Worm (Caenorhabditis elegans): ENCODE measurements around the gene wht-8.
"Not testable (repeated sequence)": the region's sequence is repeated elsewhere in the genome, so short reads cannot be mapped to it uniquely, and the experiment has no call there.

DNA sequence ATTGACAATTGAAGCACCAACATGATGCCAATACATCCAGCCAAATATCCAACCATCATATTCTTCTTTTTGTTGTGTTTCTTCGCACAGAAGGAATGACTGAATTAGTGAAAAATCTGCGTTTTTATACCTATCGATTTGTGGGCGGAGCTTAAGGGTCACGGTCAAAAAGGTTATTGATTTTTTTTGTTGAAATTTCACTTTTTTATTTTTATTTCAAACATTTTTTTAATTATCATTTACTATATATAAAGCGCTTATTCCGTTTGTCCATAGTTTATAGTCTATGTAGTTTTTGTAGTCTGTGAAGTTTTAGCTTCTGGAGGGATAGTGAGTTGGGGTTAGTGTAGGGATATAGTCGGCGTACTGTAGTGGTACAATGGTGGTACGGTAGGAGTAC, 5.4 kb downstream of the wht-8 start, which contains the start of gene Y47D3A.13:
- TF ChIP-seq ztf-3 (GFP tag; optimal IDR thresholded peaks at IDR 0.05); efl-1 (GFP tag; optimal IDR thresholded peaks at IDR 0.05); snpc-3.4 (tag; optimal IDR thresholded peaks at IDR 0.05); ama-1 (optimal IDR thresholded peaks at IDR 0.05); ama-1 (GFP tag; optimal IDR thresholded peaks at IDR 0.05); B0336.3 (GFP tag; IDR thresholded peaks at IDR 0.05); pha-4 (tag; optimal IDR thresholded peaks at IDR 0.05); dox-1 (GFP tag; IDR thresholded peaks at IDR 0.05): not testable (repeated sequence)

All from whole organism, young adult.